Worm (Caenorhabditis elegans) whole organism, mixed stage, embryonic: ENCODE data around the gene plp-2.

Experiments used
- M03D4.4 ChIP-seq: sonication (generic microtip); optimal IDR thresholded peaks from 2 replicates; lab custom pipeline; 2017; ENCODE audit warnings: mild to moderate bottlenecking, missing genetic modification characterization, missing compliant biosample characterization
- bed-3 ChIP-seq: fragments of 200-800 bp; sonication (Bioruptor generic); optimal IDR thresholded peaks from 3 replicates; lab custom pipeline; 2018; ENCODE audit warnings: mild to moderate bottlenecking, missing genetic modification characterization, moderate library complexity, missing compliant biosample characterization
- blmp-1 ChIP-seq: fragments of 150-350 bp; optimal IDR thresholded peaks from 2 replicates; lab custom pipeline; 2014; ENCODE audit warnings: missing biosample characterization, missing genetic modification characterization
- ceh-43 ChIP-seq: fragments of 200-800 bp; sonication (Bioruptor generic); optimal IDR thresholded peaks from 2 replicates; lab custom pipeline; 2018; ENCODE audit warnings: mild to moderate bottlenecking, missing genetic modification characterization, moderate library complexity, missing compliant biosample characterization
- ceh-83 ChIP-seq: fragments of 200-800 bp; sonication (Bioruptor generic); optimal IDR thresholded peaks from 2 replicates; lab custom pipeline; 2018; ENCODE audit warnings: mild to moderate bottlenecking, missing genetic modification characterization, missing compliant biosample characterization
- ces-1 ChIP-seq: fragments of 150-350 bp; optimal IDR thresholded peaks from 2 replicates; lab custom pipeline; 2014; ENCODE audit warnings: missing biosample characterization, missing genetic modification reagents, missing genetic modification characterization
- cnd-1 ChIP-seq: fragments of 200-800 bp; sonication (Bioruptor generic); optimal IDR thresholded peaks from 2 replicates; lab custom pipeline; 2018; ENCODE audit warnings: mild to moderate bottlenecking, missing genetic modification characterization, missing compliant biosample characterization
- elt-1 ChIP-seq: sonication (generic microtip); optimal IDR thresholded peaks from 2 replicates; lab custom pipeline; 2017; ENCODE audit warnings: missing genetic modification characterization, mild to moderate bottlenecking, missing compliant biosample characterization, antibody characterized with exemption, moderate library complexity, borderline replicate concordance; ENCODE audit not compliant: insufficient read depth
- elt-3 ChIP-seq: fragments of 150-350 bp; optimal IDR thresholded peaks from 2 replicates; lab custom pipeline; 2014; ENCODE audit warnings: missing biosample characterization, missing genetic modification characterization
- flh-1 ChIP-seq: fragments of 200-800 bp; sonication (Bioruptor generic); optimal IDR thresholded peaks from 2 replicates; lab custom pipeline; 2018; ENCODE audit warnings: mild to moderate bottlenecking, missing genetic modification characterization, moderate library complexity, missing compliant biosample characterization
- ham-2 ChIP-seq: fragments of 200-800 bp; sonication (Bioruptor generic); optimal IDR thresholded peaks from 2 replicates; lab custom pipeline; 2018; ENCODE audit warnings: mild to moderate bottlenecking, missing genetic modification characterization, missing compliant biosample characterization
- hlh-1 ChIP-seq: fragments of 150-350 bp; optimal IDR thresholded peaks from 2 replicates; lab custom pipeline; 2014; ENCODE audit warnings: missing biosample characterization, missing genetic modification reagents, missing genetic modification characterization
- lin-13 ChIP-seq: fragments of 150-350 bp; optimal IDR thresholded peaks from 2 replicates; lab custom pipeline; 2014; ENCODE audit warnings: missing biosample characterization, missing genetic modification characterization
- lin-32 ChIP-seq: fragments of 200-800 bp; sonication (Bioruptor generic); optimal IDR thresholded peaks from 2 replicates; lab custom pipeline; 2018; ENCODE audit warnings: mild to moderate bottlenecking, missing genetic modification characterization, missing compliant biosample characterization
- lsy-2 ChIP-seq: fragments of 150-350 bp; optimal IDR thresholded peaks from 2 replicates; lab custom pipeline; 2014; ENCODE audit warnings: missing biosample characterization, missing genetic modification characterization
- mab-5 ChIP-seq: fragments of 150-350 bp; optimal IDR thresholded peaks from 2 replicates; lab custom pipeline; 2014; ENCODE audit warnings: missing biosample characterization, missing genetic modification characterization
- mep-1 ChIP-seq: fragments of 150-350 bp; optimal IDR thresholded peaks from 2 replicates; lab custom pipeline; 2017; ENCODE audit warnings: missing biosample characterization, missing genetic modification reagents, missing genetic modification characterization, inconsistent platforms
- mls-2 ChIP-seq: sonication (generic microtip); optimal IDR thresholded peaks from 2 replicates; lab custom pipeline; 2016; ENCODE audit warnings: mild to moderate bottlenecking, missing genetic modification characterization, moderate library complexity, missing compliant biosample characterization
- nhr-12 ChIP-seq: fragments of 150-350 bp; optimal IDR thresholded peaks from 2 replicates; lab custom pipeline; 2014; ENCODE audit warnings: missing biosample characterization, missing genetic modification characterization
- nhr-237 ChIP-seq: fragments of 150-350 bp; optimal IDR thresholded peaks from 2 replicates; lab custom pipeline; 2014; ENCODE audit warnings: missing biosample characterization, missing genetic modification characterization
- sem-2 ChIP-seq: fragments of 200-800 bp; sonication (Bioruptor generic); optimal IDR thresholded peaks from 2 replicates; lab custom pipeline; 2018; ENCODE audit warnings: mild to moderate bottlenecking, missing genetic modification characterization, missing compliant biosample characterization
- snpc-4 ChIP-seq: fragments of 150-350 bp; optimal IDR thresholded peaks from 2 replicates; lab custom pipeline; 2014; ENCODE audit warnings: missing biosample characterization, missing genetic modification characterization
- sptf-1 ChIP-seq: sonication (generic microtip); optimal IDR thresholded peaks from 2 replicates; lab custom pipeline; 2017; ENCODE audit warnings: mild to moderate bottlenecking, missing genetic modification characterization, moderate library complexity, missing compliant biosample characterization
- tbx-8 ChIP-seq: fragments of 200-800 bp; sonication (Bioruptor generic); optimal IDR thresholded peaks from 2 replicates; lab custom pipeline; 2018; ENCODE audit warnings: mild to moderate bottlenecking, missing genetic modification characterization, moderate library complexity, missing compliant biosample characterization
- unc-39 ChIP-seq: fragments of 150-350 bp; optimal IDR thresholded peaks from 2 replicates; lab custom pipeline; 2014; ENCODE audit warnings: missing biosample characterization, missing genetic modification characterization
- unc-62 ChIP-seq: fragments of 150-350 bp; optimal IDR thresholded peaks from 2 replicates; lab custom pipeline; 2014; ENCODE audit warnings: missing biosample characterization, missing genetic modification reagents, missing genetic modification characterization
- zip-8 ChIP-seq: fragments of 150-350 bp; optimal IDR thresholded peaks from 2 replicates; lab custom pipeline; 2014; ENCODE audit warnings: missing biosample characterization, missing genetic modification characterization

The plp-2 gene

ce11 chrX:15011526-15012274, 29.1 kb upstream of the plp-2 start:
- peak; percentile 47 for TF ChIP-seq ces-1 (GFP tag; lab: Kevin White, UChicago)
- no peak for TF ChIP-seq lin-13
- TF ChIP-seq tbx-8 (GFP tag; lab: Kevin White, UChicago), result no peak
- TF ChIP-seq hlh-1 (tag; lab: Kevin White, UChicago), result no peak
- TF ChIP-seq mab-5 (tag; lab: Kevin White, UChicago), result no peak

DNA sequence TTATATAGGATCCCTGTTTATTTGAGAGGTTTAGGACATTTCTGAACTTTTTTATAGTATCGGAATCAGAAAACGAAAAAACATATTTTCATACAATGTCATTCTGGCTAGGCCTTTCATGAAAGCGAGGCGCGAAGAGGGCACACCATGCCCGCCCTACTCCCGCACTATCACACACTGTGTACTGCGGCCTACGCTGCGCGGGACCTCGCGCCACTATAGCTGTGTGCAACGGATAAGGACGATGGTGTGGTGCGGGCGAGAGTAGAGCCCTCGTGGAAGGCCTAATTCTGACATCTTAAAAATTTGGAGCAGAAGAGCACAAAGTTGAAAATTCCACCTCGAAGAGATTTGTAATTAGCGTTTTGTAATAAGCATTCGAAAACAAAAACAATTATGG, 28.3 kb upstream of the plp-2 start:
- no peak for TF ChIP-seq cnd-1 (tag; lab: Kevin White, UChicago)
- no peak for TF ChIP-seq flh-1
- TF ChIP-seq ham-2 (GFP tag; lab: Kevin White, UChicago), result no peak
- TF ChIP-seq ceh-83, result no peak
- no peak for TF ChIP-seq unc-62 (GFP tag; lab: Kevin White, UChicago)
- TF ChIP-seq tbx-8 (GFP tag; lab: Kevin White, UChicago), result no peak
- no peak for TF ChIP-seq snpc-4 (tag; lab: Kevin White, UChicago)
- TF ChIP-seq hlh-1 (tag; lab: Kevin White, UChicago), result no peak
- TF ChIP-seq mls-2 (tag; lab: Kevin White, UChicago), result no peak
- no peak for TF ChIP-seq nhr-12 (tag; lab: Kevin White, UChicago)
- TF ChIP-seq lsy-2 (tag; lab: Kevin White, UChicago), result no peak
- no peak for TF ChIP-seq unc-39 (tag; lab: Kevin White, UChicago)
- TF ChIP-seq, all 35 proteins: peak for 0

- no peak for TF ChIP-seq ces-1 (GFP tag; lab: Kevin White, UChicago)
- TF ChIP-seq nhr-237 (tag; lab: Kevin White, UChicago), result no peak
- TF ChIP-seq unc-39 (tag; lab: Kevin White, UChicago), result no peak
- no peak for TF ChIP-seq lin-32 (GFP tag; lab: Kevin White, UChicago)
- TF ChIP-seq snpc-4 (tag; lab: Kevin White, UChicago), result no peak
- no peak for TF ChIP-seq elt-3 (tag; lab: Kevin White, UChicago)
- no peak for TF ChIP-seq M03D4.4 (tag; lab: Kevin White, UChicago)
Measured at ce11 chrX:15008697-15009096, 26.1 kb upstream of the plp-2 start.

ce11 chrX:15006847-15007358, 24.3 kb upstream of the plp-2 start, which contains the start of gene ergi-2:
TSS of gene ergi-2 (minus strand) at chrX:15007308.
- TF ChIP-seq lin-13, result no peak
- no peak for TF ChIP-seq unc-39 (tag; lab: Kevin White, UChicago)
- TF ChIP-seq mab-5 (tag; lab: Kevin White, UChicago), result no peak
- no peak for TF ChIP-seq zip-8
- TF ChIP-seq lin-32 (GFP tag; lab: Kevin White, UChicago), result no peak
- TF ChIP-seq mep-1, result peak; percentile 30
- no peak for TF ChIP-seq blmp-1 (tag; lab: Kevin White, UChicago)
- no peak for TF ChIP-seq tbx-8 (GFP tag; lab: Kevin White, UChicago)
- peak; percentile 16 for TF ChIP-seq ces-1 (GFP tag; lab: Kevin White, UChicago)
- no peak for TF ChIP-seq sem-2 (GFP tag; lab: Kevin White, UChicago)
- no peak for TF ChIP-seq elt-1 (tag; lab: Kevin White, UChicago)

DNA sequence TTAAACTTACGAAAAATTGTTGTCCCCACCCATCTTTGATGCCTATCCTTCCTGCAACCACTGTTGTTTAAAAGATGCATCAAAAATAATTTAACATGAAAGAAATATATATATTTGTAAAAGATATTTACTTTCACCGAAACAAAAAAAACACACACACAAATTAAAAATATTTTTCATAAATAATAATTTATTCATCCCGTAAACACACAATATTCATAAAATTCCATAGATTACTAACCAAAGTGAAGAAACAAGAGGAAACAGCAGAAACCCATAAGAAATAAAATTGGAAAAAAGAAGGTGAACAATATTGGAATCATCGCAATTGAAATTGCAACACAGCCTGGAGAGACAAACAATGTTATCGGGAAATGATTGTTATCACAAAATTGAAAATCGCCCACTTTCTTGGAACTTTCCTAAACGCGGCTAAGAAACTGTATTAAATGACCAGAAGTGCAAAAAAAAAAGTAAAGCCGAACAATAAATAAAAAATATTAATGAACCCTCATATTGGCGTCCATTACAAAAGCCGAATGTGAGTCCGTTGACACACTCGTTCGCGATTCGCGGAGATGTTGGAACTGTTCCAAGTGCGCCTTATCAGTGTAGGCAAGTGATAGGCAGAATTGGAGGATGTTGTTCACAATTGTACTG, 21.4 kb upstream of the plp-2 start, which contains the start of gene slc-25A18.1:
slc-25A18.1 (minus strand) TSS at position 51 of the 660 bp plus-strand sequence.
- TF ChIP-seq ceh-43 (no peak), bed-3 (GFP tag; lab: Kevin White, UChicago) (no peak), nhr-12 (tag; lab: Kevin White, UChicago) (no peak), blmp-1 (tag; lab: Kevin White, UChicago) (no peak), lin-13 (no peak), lin-32 (GFP tag; lab: Kevin White, UChicago) (no peak), sptf-1 (tag; lab: Kevin White, UChicago) (no peak)
